Worm (Caenorhabditis elegans): ENCODE data around the gene F58A4.6.
A peak's percentile ranks its signal among the peaks of the same experiment; 100 is the strongest.

Gene F58A4.6

DNA sequence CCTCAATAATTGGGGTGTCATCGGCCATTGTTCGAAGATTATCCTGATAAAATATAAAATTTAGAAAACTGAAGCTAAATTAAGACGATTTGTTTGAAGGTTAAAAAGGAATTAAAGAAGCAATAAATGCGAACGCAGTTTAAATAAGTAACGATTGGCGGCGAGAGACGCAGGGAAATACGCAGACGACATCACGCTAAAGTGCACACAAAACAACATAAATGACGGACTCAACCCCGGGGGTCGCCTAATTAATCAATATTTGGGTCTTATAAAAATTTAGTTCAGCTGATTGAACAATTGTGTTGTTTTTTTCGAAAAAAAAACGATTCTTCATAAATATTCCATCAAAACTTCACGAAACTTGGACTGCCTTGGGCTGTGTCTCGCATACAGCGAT is 2.1 kb downstream of the F58A4.6 start, which contains the start of gene hcp-3:
Gene hcp-3 (minus strand): TSS at position 45 of the 400 bp plus-strand sequence.
- no peak for TF ChIP-seq mel-28 (tag; optimal IDR thresholded peaks at IDR 0.05; ENCODE audit: borderline replicate concordance)
- no peak for TF ChIP-seq akir-1 (GFP tag; optimal IDR thresholded peaks at IDR 0.05)
- TF ChIP-seq tlf-1 (GFP tag; optimal IDR thresholded peaks at IDR 0.05): no peak
- TF ChIP-seq lin-54 (GFP tag; optimal IDR thresholded peaks at IDR 0.05): peak; percentile 4
- no peak for TF ChIP-seq nhr-90 (tag; optimal IDR thresholded peaks at IDR 0.05)
- no peak for TF ChIP-seq Y53F4B.3 (GFP tag; IDR thresholded peaks at IDR 0.05)
- TF ChIP-seq F52B5.7 (tag; optimal IDR thresholded peaks at IDR 0.05): no peak
- no peak for TF ChIP-seq chd-7 (tag; optimal IDR thresholded peaks at IDR 0.05)
- TF ChIP-seq hmg-20 (GFP tag; IDR thresholded peaks at IDR 0.05): no peak
- TF ChIP-seq ceh-40 (GFP tag; IDR thresholded peaks at IDR 0.05): no peak
- no peak for TF ChIP-seq bed-1 (GFP tag; IDR thresholded peaks at IDR 0.05)
- peak; percentile 57; the same call in 1 of the 2 replicates for TF ChIP-seq pbrm-1 (GFP tag; IDR thresholded peaks at IDR 0.05)
- TF ChIP-seq snpc-4 (GFP tag; optimal IDR thresholded peaks at IDR 0.05): no peak
- peak in 1 of 4 experiments; percentile 5 for TF ChIP-seq snpc-4 (tag; optimal IDR thresholded peaks at IDR 0.05)
- peak; percentile 27; the same call in 1 of the 2 replicates for TF ChIP-seq hmg-1.2 (GFP tag; IDR thresholded peaks at IDR 0.05)
- no peak for TF ChIP-seq sdz-38 (tag; optimal IDR thresholded peaks at IDR 0.05)
- no peak for TF ChIP-seq aptf-2 (GFP tag; conservative IDR thresholded peaks at IDR 0.05)
- TF ChIP-seq attf-5 (GFP tag; optimal IDR thresholded peaks at IDR 0.05): peak; percentile 26
- TF ChIP-seq attf-6 (GFP tag; IDR thresholded peaks at IDR 0.05): no peak
- TF ChIP-seq fkh-3 (tag; optimal IDR thresholded peaks at IDR 0.05): no peak
- TF ChIP-seq lir-1 (GFP tag; conservative IDR thresholded peaks at IDR 0.05): no peak
- TF ChIP-seq efl-1 (GFP tag; optimal IDR thresholded peaks at IDR 0.05): peak; percentile 2
- no peak for TF ChIP-seq rcor-1 (GFP tag; IDR thresholded peaks at IDR 0.05)
- no peak for TF ChIP-seq lsl-1 (GFP tag; optimal IDR thresholded peaks at IDR 0.05)

DNA sequence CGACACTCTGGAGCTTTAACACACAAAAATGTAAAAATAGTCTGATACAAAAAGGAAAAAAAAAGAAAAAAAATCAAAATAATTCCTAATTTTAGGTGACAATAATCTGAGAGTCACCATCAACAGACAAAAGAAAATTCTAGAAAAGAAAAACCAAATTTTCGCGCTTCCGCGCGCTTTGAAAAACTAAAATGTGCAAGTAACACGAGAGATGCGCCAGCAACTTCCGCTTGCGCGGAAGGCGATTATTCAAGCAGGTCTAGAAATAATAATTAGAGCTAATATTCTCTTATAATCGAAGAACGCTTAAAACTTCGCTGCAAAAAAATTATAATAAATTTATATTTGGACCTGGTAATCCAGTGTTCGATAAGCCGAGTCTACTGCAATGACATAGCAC is 2.7 kb downstream of the F58A4.6 start:
- TF ChIP-seq nhr-179 (tag; optimal IDR thresholded peaks at IDR 0.05): no peak
- TF ChIP-seq F22D6.2 (tag; optimal IDR thresholded peaks at IDR 0.05): no peak
- no peak for TF ChIP-seq ets-4 (GFP tag; optimal IDR thresholded peaks at IDR 0.05)
- TF ChIP-seq aptf-3 (GFP tag; IDR thresholded peaks at IDR 0.05): no peak
- no peak for TF ChIP-seq sptf-2 (GFP tag; optimal IDR thresholded peaks at IDR 0.05)
- TF ChIP-seq ceh-100 (GFP tag; IDR thresholded peaks at IDR 0.05): peak; percentile 85
- no peak for TF ChIP-seq lin-40 (tag; optimal IDR thresholded peaks at IDR 0.05)
- TF ChIP-seq dox-1 (GFP tag; IDR thresholded peaks at IDR 0.05): peak; percentile 98
- TF ChIP-seq zfh-2 (GFP tag; conservative IDR thresholded peaks at IDR 0.05): no peak
- peak; percentile 73 for TF ChIP-seq Y53F4B.3 (GFP tag; IDR thresholded peaks at IDR 0.05)
- TF ChIP-seq aptf-2 (GFP tag; conservative IDR thresholded peaks at IDR 0.05): peak; percentile 68; the same call in 1 of the 2 replicates
- no peak for TF ChIP-seq unc-62 (GFP tag; optimal IDR thresholded peaks at IDR 0.05)
- no peak for TF ChIP-seq hlh-12 (tag; optimal IDR thresholded peaks at IDR 0.05)
- peak; percentile 97 for TF ChIP-seq B0336.3 (GFP tag; IDR thresholded peaks at IDR 0.05)
- TF ChIP-seq madf-10 (tag; optimal IDR thresholded peaks at IDR 0.05): no peak
- peak; percentile 87; the same call in 1 of the 2 replicates for TF ChIP-seq nfya-2 (GFP tag; IDR thresholded peaks at IDR 0.05)
- TF ChIP-seq Y67H2A.10 (GFP tag; conservative IDR thresholded peaks at IDR 0.05): peak; percentile 81; the same call in 1 of the 2 replicates
- no peak for TF ChIP-seq ccch-3 (GFP tag; optimal IDR thresholded peaks at IDR 0.05)
- TF ChIP-seq lsy-27 (tag; optimal IDR thresholded peaks at IDR 0.05; ENCODE audit: borderline replicate concordance, insufficient read depth): peak; percentile 40
- no peak for TF ChIP-seq ztf-26 (tag; optimal IDR thresholded peaks at IDR 0.05)
- peak; percentile 100 for TF ChIP-seq xnd-1 (tag; optimal IDR thresholded peaks at IDR 0.05)
- TF ChIP-seq repo-1 (tag; optimal IDR thresholded peaks at IDR 0.05): peak; percentile 72
- TF ChIP-seq ceh-58 (GFP tag; IDR thresholded peaks at IDR 0.05): no peak
- peak; percentile 16 for TF ChIP-seq die-1 (tag; optimal IDR thresholded peaks at IDR 0.05)
- peak; percentile 69 for TF ChIP-seq ZK185.1 (tag; optimal IDR thresholded peaks at IDR 0.05; ENCODE audit: poor library complexity, severe bottlenecking)
- TF ChIP-seq egl-44 (GFP tag; IDR thresholded peaks at IDR 0.05): no peak
- peak; percentile 99 for TF ChIP-seq B0019.2 (GFP tag; conservative IDR thresholded peaks at IDR 0.05)
- TF ChIP-seq dpff-1 (tag; optimal IDR thresholded peaks at IDR 0.05): no peak

Measured in whole organism, young adult.